Worm (Caenorhabditis elegans): ENCODE measurements around the gene gbb-2.

Gene gbb-2

ce11 chrIV:4459342-4459741, 47.2 kb downstream of the gbb-2 start:
- TF ChIP-seq pha-4 (tag; optimal IDR thresholded peaks at IDR 0.05) (no peak), nhr-76 (tag; optimal IDR thresholded peaks at IDR 0.05) (no peak), elt-3 (tag; optimal IDR thresholded peaks at IDR 0.05) (no peak), ceh-82 (tag; optimal IDR thresholded peaks at IDR 0.05) (no peak), hmg-11 (tag; optimal IDR thresholded peaks at IDR 0.05) (no peak), nhr-77 (tag; optimal IDR thresholded peaks at IDR 0.05) (no peak), unc-39 (tag; optimal IDR thresholded peaks at IDR 0.05) (no peak), pqm-1 (tag; optimal IDR thresholded peaks at IDR 0.05) (no peak)

- no peak for TF ChIP-seq fkh-10 (GFP tag; optimal IDR thresholded peaks at IDR 0.05)
- TF ChIP-seq pqm-1 (tag; optimal IDR thresholded peaks at IDR 0.05), result no peak
- no peak for TF ChIP-seq lsy-12 (tag; optimal IDR thresholded peaks at IDR 0.05)
- no peak for TF ChIP-seq eor-1 (tag; optimal IDR thresholded peaks at IDR 0.05)
- no peak for TF ChIP-seq nhr-25 (tag; optimal IDR thresholded peaks at IDR 0.05)
- TF ChIP-seq egl-27 (tag; optimal IDR thresholded peaks at IDR 0.05), result no peak
- no peak for TF ChIP-seq mml-1 (tag; optimal IDR thresholded peaks at IDR 0.05)
- TF ChIP-seq unc-62 (GFP tag; optimal IDR thresholded peaks at IDR 0.05), result no peak
- TF ChIP-seq ceh-82 (tag; optimal IDR thresholded peaks at IDR 0.05), result no peak
- TF ChIP-seq ztf-11 (tag; optimal IDR thresholded peaks at IDR 0.05), result no peak
- no peak for TF ChIP-seq daf-12 (tag; optimal IDR thresholded peaks at IDR 0.05)
- TF ChIP-seq mdl-1 (tag; optimal IDR thresholded peaks at IDR 0.05), result no peak
- TF ChIP-seq aly-2 (tag; optimal IDR thresholded peaks at IDR 0.05), result no peak
These were observed 49.9 kb downstream of the gbb-2 start for ce11 chrIV:4456658-4457057.

ce11 chrIV:4454330-4455173, 52.0 kb downstream of the gbb-2 start, which contains the start of gene R08C7.11:
TSS of gene R08C7.11 (minus strand) at chrIV:4454937.
- peak; percentile 78 for TF ChIP-seq nhr-25 (tag; optimal IDR thresholded peaks at IDR 0.05)
- TF ChIP-seq elt-3 (tag; optimal IDR thresholded peaks at IDR 0.05), result peak in 1 of 3 experiments; percentile 17
- TF ChIP-seq ztf-11 (tag; optimal IDR thresholded peaks at IDR 0.05), result no peak
- peak; percentile 34 for TF ChIP-seq ceh-28 (tag; optimal IDR thresholded peaks at IDR 0.05)
- TF ChIP-seq egl-27 (tag; optimal IDR thresholded peaks at IDR 0.05), result no peak
- no peak for TF ChIP-seq fkh-10 (GFP tag; optimal IDR thresholded peaks at IDR 0.05)
- TF ChIP-seq lin-39 (tag; optimal IDR thresholded peaks at IDR 0.05), result peak; percentile 31
- peak; percentile 33 for TF ChIP-seq nfya-1 (tag; optimal IDR thresholded peaks at IDR 0.05; ENCODE audit: insufficient read depth)
- TF ChIP-seq nhr-23 (tag; optimal IDR thresholded peaks at IDR 0.05), result peak; percentile 68
- no peak for TF ChIP-seq sea-2 (GFP tag; optimal IDR thresholded peaks at IDR 0.05)
- TF ChIP-seq nhr-43 (tag; optimal IDR thresholded peaks at IDR 0.05; ENCODE audit: poor library complexity, severe bottlenecking), result peak; percentile 23
- TF ChIP-seq jun-1 (tag; optimal IDR thresholded peaks at IDR 0.05), result no peak
- peak; percentile 1 for TF ChIP-seq snpc-4 (tag; optimal IDR thresholded peaks at IDR 0.05)
- TF ChIP-seq aly-2 (tag; optimal IDR thresholded peaks at IDR 0.05), result no peak
- TF ChIP-seq elt-2 (tag; optimal IDR thresholded peaks at IDR 0.05), result peak; percentile 14
- TF ChIP-seq pha-4 (tag; optimal IDR thresholded peaks at IDR 0.05), result peak; percentile 67

ce11 chrIV:4451576-4451975, 55.0 kb downstream of the gbb-2 start, which contains the start of gene R08C7.1:
TSS of gene R08C7.1 (plus strand) at chrIV:4451876.
- TF ChIP-seq skn-1 (tag; optimal IDR thresholded peaks at IDR 0.05) (no peak), nhr-23 (tag; optimal IDR thresholded peaks at IDR 0.05) (peak; percentile 6)

- TF ChIP-seq mml-1 (tag; optimal IDR thresholded peaks at IDR 0.05) (no peak), pha-4 (tag; optimal IDR thresholded peaks at IDR 0.05) (peak; percentile 38), unc-39 (tag; optimal IDR thresholded peaks at IDR 0.05) (no peak), daf-12 (tag; optimal IDR thresholded peaks at IDR 0.05) (no peak), nhr-12 (tag; optimal IDR thresholded peaks at IDR 0.05) (no peak), elt-3 (tag; optimal IDR thresholded peaks at IDR 0.05) (no peak), aly-2 (tag; optimal IDR thresholded peaks at IDR 0.05) (no peak), ztf-11 (tag; optimal IDR thresholded peaks at IDR 0.05) (no peak), hmg-11 (tag; optimal IDR thresholded peaks at IDR 0.05) (no peak), ceh-28 (tag; optimal IDR thresholded peaks at IDR 0.05) (no peak), egl-27 (tag; optimal IDR thresholded peaks at IDR 0.05) (no peak), ceh-16 (tag; optimal IDR thresholded peaks at IDR 0.05) (no peak), nhr-25 (tag; optimal IDR thresholded peaks at IDR 0.05) (no peak), zag-1 (tag; optimal IDR thresholded peaks at IDR 0.05) (no peak), elt-1 (tag; optimal IDR thresholded peaks at IDR 0.05) (no peak), lsy-12 (tag; optimal IDR thresholded peaks at IDR 0.05) (no peak), eor-1 (tag; optimal IDR thresholded peaks at IDR 0.05) (no peak), nhr-67 (tag; optimal IDR thresholded peaks at IDR 0.05) (no peak), ceh-82 (tag; optimal IDR thresholded peaks at IDR 0.05) (no peak), ZK546.5 (tag; optimal IDR thresholded peaks at IDR 0.05) (no peak), nhr-77 (tag; optimal IDR thresholded peaks at IDR 0.05) (no peak), ama-1 (optimal IDR thresholded peaks at IDR 0.05) (peak; percentile 13), egl-5 (tag; optimal IDR thresholded peaks at IDR 0.05) (no peak), nhr-76 (tag; optimal IDR thresholded peaks at IDR 0.05) (no peak), ztf-4 (tag; optimal IDR thresholded peaks at IDR 0.05) (no peak), pqm-1 (tag; optimal IDR thresholded peaks at IDR 0.05) (peak; percentile 88), elt-2 (tag; optimal IDR thresholded peaks at IDR 0.05) (peak; percentile 86), fkh-10 (GFP tag; optimal IDR thresholded peaks at IDR 0.05) (no peak), nhr-23 (tag; optimal IDR thresholded peaks at IDR 0.05) (peak; percentile 5), jun-1 (tag; optimal IDR thresholded peaks at IDR 0.05) (no peak), snpc-4 (tag; optimal IDR thresholded peaks at IDR 0.05) (no peak), ceh-9 (tag; optimal IDR thresholded peaks at IDR 0.05) (no peak), skn-1 (tag; optimal IDR thresholded peaks at IDR 0.05) (no peak)
These were observed 56.7 kb downstream of the gbb-2 start for ce11 chrIV:4449843-4450242.
